Worm (Caenorhabditis elegans): ENCODE data around the gene C04G2.10.

The C04G2.10 gene

ce11 chrIV:10112570-10112969 lies 2.7 kb upstream of the C04G2.10 start, which contains the start of gene nsph-3.2:
nsph-3.2 (plus strand) TSS chrIV:10112870.
- TF ChIP-seq hlh-13 (GFP tag; optimal IDR thresholded peaks at IDR 0.05): no peak
- TF ChIP-seq ceh-30 (tag; optimal IDR thresholded peaks at IDR 0.05): no peak
- no peak for TF ChIP-seq tbx-2 (tag; optimal IDR thresholded peaks at IDR 0.05)

- no peak for TF ChIP-seq ceh-19 (GFP tag; optimal IDR thresholded peaks at IDR 0.05)
- no peak for TF ChIP-seq eyg-1 (tag; optimal IDR thresholded peaks at IDR 0.05)
- no peak for TF ChIP-seq ceh-24 (tag; optimal IDR thresholded peaks at IDR 0.05)
- no peak for TF ChIP-seq ets-4 (tag; optimal IDR thresholded peaks at IDR 0.05)
- TF ChIP-seq tbx-2 (tag; optimal IDR thresholded peaks at IDR 0.05): no peak
- TF ChIP-seq rnt-1 (tag; optimal IDR thresholded peaks at IDR 0.05): no peak
- no peak for TF ChIP-seq ceh-2 (tag; optimal IDR thresholded peaks at IDR 0.05)
- no peak for TF ChIP-seq npax-4 (tag; optimal IDR thresholded peaks at IDR 0.05)
These were observed 1.5 kb downstream of the C04G2.10 start for ce11 chrIV:10116765-10117164.

- TF ChIP-seq che-1 (tag; optimal IDR thresholded peaks at IDR 0.05) (no peak), npax-4 (tag; optimal IDR thresholded peaks at IDR 0.05) (no peak), ama-1 (optimal IDR thresholded peaks at IDR 0.05) (no peak), ceh-19 (GFP tag; optimal IDR thresholded peaks at IDR 0.05) (no peak), F13H6.1 (tag; optimal IDR thresholded peaks at IDR 0.05) (no peak), dmd-4 (tag; optimal IDR thresholded peaks at IDR 0.05; ENCODE audit: borderline replicate concordance) (no peak)
These were observed 7.0 kb downstream of the C04G2.10 start, which contains the start of gene irld-21 for ce11 chrIV:10122205-10122604. irld-21 (minus strand) TSS chrIV:10122305.

ce11 chrIV:10126544-10126943 lies 11.3 kb downstream of the C04G2.10 start, which contains the start of gene ctf-18:
ctf-18 (minus strand) TSS chrIV:10126644.
- no peak for TF ChIP-seq ceh-31 (tag; optimal IDR thresholded peaks at IDR 0.05)
- no peak for TF ChIP-seq che-1 (tag; optimal IDR thresholded peaks at IDR 0.05)
- no peak for TF ChIP-seq pat-9 (tag; optimal IDR thresholded peaks at IDR 0.05)
- TF ChIP-seq nhr-232 (tag; optimal IDR thresholded peaks at IDR 0.05): no peak
- no peak for TF ChIP-seq odd-2 (tag; optimal IDR thresholded peaks at IDR 0.05)
- no peak for TF ChIP-seq sox-4 (tag; optimal IDR thresholded peaks at IDR 0.05)
- TF ChIP-seq fkh-6 (tag; optimal IDR thresholded peaks at IDR 0.05): no peak
- TF ChIP-seq unc-55 (GFP tag; optimal IDR thresholded peaks at IDR 0.05): no peak
- TF ChIP-seq pha-4 (tag; optimal IDR thresholded peaks at IDR 0.05): no peak

ce11 chrIV:10128446-10128845 lies 13.2 kb downstream of the C04G2.10 start:
- TF ChIP-seq pha-2 (tag; optimal IDR thresholded peaks at IDR 0.05): no peak

ce11 chrIV:10128906-10129386 lies 13.7 kb downstream of the C04G2.10 start, which contains the start of the genes gtbp-1 and K08F4.3:
gtbp-1 (minus strand) TSS chrIV:10128956.
K08F4.3 (plus strand) TSS chrIV:10129257.
- TF ChIP-seq ceh-2 (tag; optimal IDR thresholded peaks at IDR 0.05) (no peak), ceh-48 (tag; optimal IDR thresholded peaks at IDR 0.05) (no peak), nhr-11 (tag; optimal IDR thresholded peaks at IDR 0.05) (no peak), ceh-24 (tag; optimal IDR thresholded peaks at IDR 0.05) (no peak), C08G9.2 (tag; optimal IDR thresholded peaks at IDR 0.05) (no peak), odd-2 (tag; optimal IDR thresholded peaks at IDR 0.05) (no peak), tbx-2 (tag; optimal IDR thresholded peaks at IDR 0.05) (peak; percentile 15), F13H6.1 (tag; optimal IDR thresholded peaks at IDR 0.05) (no peak), ceh-45 (GFP tag; IDR thresholded peaks at IDR 0.05) (no peak), pha-4 (tag; optimal IDR thresholded peaks at IDR 0.05) (no peak), npax-4 (tag; optimal IDR thresholded peaks at IDR 0.05) (no peak), rnt-1 (tag; optimal IDR thresholded peaks at IDR 0.05) (no peak), ztf-16 (tag; optimal IDR thresholded peaks at IDR 0.05) (no peak), pha-2 (tag; optimal IDR thresholded peaks at IDR 0.05) (no peak), che-1 (tag; optimal IDR thresholded peaks at IDR 0.05) (no peak), pqm-1 (tag; optimal IDR thresholded peaks at IDR 0.05) (no peak), zip-5 (tag; optimal IDR thresholded peaks at IDR 0.05) (no peak), eyg-1 (tag; optimal IDR thresholded peaks at IDR 0.05) (no peak), lim-6 (tag; optimal IDR thresholded peaks at IDR 0.05) (no peak), ceh-31 (tag; optimal IDR thresholded peaks at IDR 0.05) (peak; percentile 63), ttx-3 (tag; optimal IDR thresholded peaks at IDR 0.05) (no peak), Y22D7AL.16 (tag; optimal IDR thresholded peaks at IDR 0.05) (no peak), nhr-232 (tag; optimal IDR thresholded peaks at IDR 0.05) (no peak), ceh-18 (tag; optimal IDR thresholded peaks at IDR 0.05) (no peak), elt-4 (tag; optimal IDR thresholded peaks at IDR 0.05) (no peak), C38D4.7 (GFP tag; optimal IDR thresholded peaks at IDR 0.05) (no peak), ahr-1 (tag; optimal IDR thresholded peaks at IDR 0.05) (no peak), dve-1 (tag; optimal IDR thresholded peaks at IDR 0.05) (peak; percentile 35), K02D7.2 (tag; optimal IDR thresholded peaks at IDR 0.05) (no peak), sox-4 (tag; optimal IDR thresholded peaks at IDR 0.05) (no peak), hlh-13 (GFP tag; optimal IDR thresholded peaks at IDR 0.05) (no peak), lin-11 (tag; optimal IDR thresholded peaks at IDR 0.05) (no peak), gmeb-2 (tag; optimal IDR thresholded peaks at IDR 0.05) (no peak)
